Fruit fly (Drosophila melanogaster) whole organism, pupa: ENCODE results near the gene dgt4.

ENCODE experiments used
- CG10348 ChIP-seq: fragments of 200-800 bp; sonication (Bioruptor generic); IDR thresholded peaks from 2 replicates; pipeline ENCODE4 v1.3.6; 2022; ENCODE audit warnings: missing biosample characterization, missing genetic modification characterization
- CG15710 ChIP-seq: fragments of 200-800 bp; sonication (Bioruptor generic); optimal IDR thresholded peaks from 2 replicates; lab custom pipeline; 2018; ENCODE audit warnings: missing biosample characterization, mild to moderate bottlenecking, missing genetic modification characterization, moderate library complexity
- CG17806 ChIP-seq: fragments of 200-800 bp; sonication (Bioruptor generic); optimal IDR thresholded peaks from 2 replicates; lab custom pipeline; 2018; ENCODE audit warnings: missing biosample characterization, mild to moderate bottlenecking, missing genetic modification characterization, moderate library complexity
- CG8159 ChIP-seq: fragments of 200-800 bp; sonication (Bioruptor generic); optimal IDR thresholded peaks from 3 replicates; lab custom pipeline; 2018; ENCODE audit warnings: missing biosample characterization, mild to moderate bottlenecking, missing genetic modification characterization, moderate library complexity
- D1 ChIP-seq: fragments of 200-800 bp; sonication (Bioruptor generic); optimal IDR thresholded peaks from 2 replicates; lab custom pipeline; 2018; ENCODE audit warnings: missing biosample characterization, mild to moderate bottlenecking, missing genetic modification characterization, moderate library complexity
- EcR ChIP-seq: fragments of 200-800 bp; sonication (Bioruptor generic); optimal IDR thresholded peaks from 3 replicates; lab custom pipeline; 2019; ENCODE audit warnings: missing biosample characterization, missing genetic modification characterization, mild to moderate bottlenecking, moderate library complexity, missing genetic modification reagents
- Pif1A ChIP-seq: fragments of 200-800 bp; sonication (Bioruptor generic); optimal IDR thresholded peaks from 3 replicates; lab custom pipeline; 2016; ENCODE audit warnings: missing biosample characterization, missing genetic modification characterization
- Pif1B ChIP-seq: fragments of 200-800 bp; sonication (Bioruptor generic); optimal IDR thresholded peaks from 3 replicates; lab custom pipeline; 2016; ENCODE audit warnings: missing biosample characterization, missing genetic modification characterization

- TF ChIP-seq EcR (no peak), CG17806 (tag; lab: Kevin White, UChicago) (no peak), CG8159 (no peak), Pif1B (GFP tag; lab: Kevin White, UChicago) (no peak), CG10348 (GFP tag; lab: Robert Waterston, UW) (no peak), D1 (tag; lab: Kevin White, UChicago) (no peak), Pif1A (GFP tag; lab: Kevin White, UChicago) (no peak), CG15710 (tag; lab: Kevin White, UChicago) (no peak)
Observed at dm6 chrX:4106240-4106639, 7.3 kb upstream of the dgt4 start.
